Fruit fly (Drosophila melanogaster): ENCODE measurements around the gene CG44014.

dm6 chr3R:15517113-15517512 is 8.4 kb upstream of the CG44014 start:
- TF ChIP-seq CG4496 (GFP tag; IDR thresholded peaks at IDR 0.05) (no peak), CG13204 (GFP tag; optimal IDR thresholded peaks at IDR 0.05) (no peak), EcR (GFP tag; optimal IDR thresholded peaks at IDR 0.05) (no peak), Snoo (tag; optimal IDR thresholded peaks at IDR 0.05) (no peak), fd96Ca (GFP tag; IDR thresholded peaks at IDR 0.05) (no peak)
